Fruit fly (Drosophila melanogaster) whole organism, wandering third instar larva: ENCODE results near the gene CstF50.

Experiments
- CG32264 ChIP-seq: fragments of 200-800 bp; sonication (Bioruptor generic); optimal IDR thresholded peaks from 2 replicates; lab custom pipeline; 2016; ENCODE audit warnings: missing biosample characterization, missing genetic modification characterization
- HLH106 ChIP-seq: fragments of 200-800 bp; optimal IDR thresholded peaks from 3 replicates; lab custom pipeline; 2019; ENCODE audit warnings: missing biosample characterization, mild to moderate bottlenecking, missing genetic modification characterization, moderate library complexity
- Jra ChIP-seq: sonication (Bioruptor generic); optimal IDR thresholded peaks from 2 replicates; lab custom pipeline; 2016; ENCODE audit warnings: missing biosample characterization, missing genetic modification characterization
- Myc ChIP-seq: fragments of >200 bp; optimal IDR thresholded peaks from 2 replicates; lab custom pipeline; 2017
- N ChIP-seq: fragments of >200 bp; optimal IDR thresholded peaks from 2 replicates; lab custom pipeline; 2018; ENCODE audit warnings: missing biosample characterization, missing external identifiers, missing genetic modification characterization
- brk ChIP-seq: fragments of 200-800 bp; sonication (Bioruptor generic); optimal IDR thresholded peaks from 2 replicates; lab custom pipeline; 2016; ENCODE audit warnings: missing biosample characterization, mild to moderate bottlenecking, missing genetic modification characterization
- dl ChIP-seq, 2 experiments: fragments of 175-275, 200-275 bp in 1 of 2; fragments of 200-275 bp in 1 of 2; sonication (Bioruptor generic); optimal IDR thresholded peaks; lab custom pipeline; 2018; ENCODE audit warnings: mild to moderate bottlenecking in 2 of 2, missing biosample characterization in 2 of 2, missing genetic modification characterization in 2 of 2, moderate library complexity in 2 of 2; ENCODE audit not compliant: partially characterized antibody in 2 of 2, insufficient read depth in 1 of 2
- fru ChIP-seq: fragments of 200-800 bp; sonication (Bioruptor generic); optimal IDR thresholded peaks from 3 replicates; lab custom pipeline; 2016; ENCODE audit warnings: missing biosample characterization, mild to moderate bottlenecking, missing genetic modification characterization
- jim ChIP-seq: fragments of 175-275, 200-325 bp; sonication (Bioruptor generic); optimal IDR thresholded peaks from 2 replicates; lab custom pipeline; 2016; ENCODE audit warnings: missing biosample characterization, mild to moderate bottlenecking, missing genetic modification characterization
- pan ChIP-seq: fragments of >200 bp; optimal IDR thresholded peaks from 2 replicates; lab custom pipeline; 2017
- sv ChIP-seq: fragments of 200-800 bp; sonication (Bioruptor generic); optimal IDR thresholded peaks from 3 replicates; lab custom pipeline; 2016; ENCODE audit warnings: missing biosample characterization, missing genetic modification characterization

DNA sequence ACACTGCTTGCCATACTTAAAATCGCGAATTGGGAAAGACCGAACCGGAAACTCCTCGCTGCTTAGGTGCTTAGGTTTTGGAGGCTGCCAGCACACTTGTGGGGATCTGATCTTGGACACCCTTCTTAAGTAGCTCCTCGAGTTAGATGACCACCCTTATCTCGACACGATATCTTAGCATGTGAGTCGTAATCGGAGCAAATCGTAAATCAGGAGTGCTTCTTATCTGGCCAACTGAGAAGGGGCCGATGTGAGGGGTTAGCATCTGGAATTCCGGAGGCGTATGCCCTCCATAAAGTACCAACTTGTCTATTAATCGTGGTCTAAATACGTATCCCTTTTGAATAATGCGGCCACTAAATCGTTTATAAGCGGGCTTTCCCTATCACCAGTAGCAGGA lies 17.8 kb upstream of the CstF50 start, which contains the start of gene salt:
- TF ChIP-seq pan (lab: Kevin White, UChicago) (no peak), Myc (lab: Kevin White, UChicago) (no peak), Jra (GFP tag; lab: Kevin White, UChicago) (no peak), sv (GFP tag; lab: Kevin White, UChicago) (no peak), dl (GFP tag; optimal IDR thresholded peaks at IDR 0.05; lab: Kevin White, UChicago; ENCODE audit: insufficient read depth in 1 of 2, partially characterized antibody in 2 of 2) (no peak), CG32264 (no peak), jim (GFP tag; lab: Kevin White, UChicago) (no peak), HLH106 (no peak), N (GFP tag; lab: Kevin White, UChicago) (no peak), brk (GFP tag; lab: Kevin White, UChicago) (no peak), fru (GFP tag; lab: Kevin White, UChicago) (no peak)
